Fruit fly (Drosophila melanogaster) whole organism, adult: Measurements from ENCODE around the gene Drsl3.

Experiments
- Clk ChIP-seq: fragments of 200-800 bp; sonication (Bioruptor generic); optimal IDR thresholded peaks from 2 replicates; lab custom pipeline; 2017; ENCODE audit warnings: missing biosample characterization, missing genetic modification characterization
- Crg-1 ChIP-seq: fragments of 200-800 bp; sonication (Bioruptor generic); optimal IDR thresholded peaks from 2 replicates; lab custom pipeline; 2016; ENCODE audit warnings: missing biosample characterization, missing genetic modification characterization
- Mnt ChIP-seq: fragments of 200-800 bp; sonication (Bioruptor generic); optimal IDR thresholded peaks from 2 replicates; lab custom pipeline; 2016; ENCODE audit warnings: missing biosample characterization, mild to moderate bottlenecking, missing genetic modification characterization
- cnc ChIP-seq, 2 experiments: fragments of >200 bp; optimal IDR thresholded peaks; 2 replicates each; lab custom pipeline; 2017
- kay ChIP-seq: fragments of 200-800 bp; sonication (Bioruptor generic); peaks from one replicate; lab custom pipeline; 2016; ENCODE audit warnings: missing biosample characterization, missing genetic modification characterization, borderline replicate concordance
- pad ChIP-seq: fragments of 200-800 bp; sonication (Bioruptor generic); optimal IDR thresholded peaks from 3 replicates; lab custom pipeline; 2017; ENCODE audit warnings: missing biosample characterization, missing genetic modification characterization, mild to moderate bottlenecking, moderate library complexity, missing genetic modification reagents

DNA sequence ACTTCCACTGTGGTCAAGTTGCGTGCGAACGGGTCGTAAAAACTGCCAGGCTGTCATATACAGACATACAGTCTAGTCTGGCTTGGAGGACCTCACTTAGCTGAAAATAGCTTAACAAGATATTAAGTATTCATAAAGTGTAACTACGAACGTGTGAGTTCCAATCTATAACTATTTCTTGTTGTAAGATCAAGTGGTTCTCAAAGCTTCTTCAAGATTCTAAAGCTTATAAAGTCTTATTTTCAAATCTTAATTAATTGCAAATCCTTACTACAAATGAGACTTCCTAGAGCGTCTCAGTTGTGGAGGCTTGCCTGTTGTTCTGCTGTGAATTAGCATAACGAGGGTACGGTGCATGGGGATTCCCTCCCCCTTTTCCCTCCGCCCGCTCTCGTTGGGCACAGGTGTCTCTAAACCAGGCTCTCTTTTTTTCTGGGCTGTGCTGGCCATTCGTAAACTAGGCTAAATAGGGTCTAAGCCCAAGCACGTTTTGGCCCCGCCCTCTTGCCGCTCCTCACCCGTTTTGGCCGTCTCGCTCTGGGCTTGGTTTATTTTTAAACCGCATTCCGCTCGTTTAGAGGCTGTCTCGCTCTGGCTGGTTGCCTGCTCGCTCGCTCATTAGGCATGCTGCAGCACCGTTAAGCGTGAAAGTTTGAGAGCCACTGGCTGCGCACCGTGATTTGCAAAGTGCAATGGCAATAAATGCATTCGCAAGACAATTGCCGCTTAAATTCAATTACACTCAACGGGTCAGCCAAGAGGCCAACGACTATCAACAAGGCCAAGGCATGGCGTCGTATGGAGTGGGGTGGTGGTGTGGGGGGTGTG, 23.4 kb downstream of the Drsl3 start:
- TF ChIP-seq Mnt (GFP tag; lab: Kevin White, UChicago) (peak; percentile 14), Crg-1 (GFP tag; lab: Kevin White, UChicago) (peak; percentile 17), pad (GFP tag; lab: Kevin White, UChicago) (no peak), cnc (optimal IDR thresholded peaks at IDR 0.05; lab: Kevin White, UChicago) (no peak), Clk (GFP tag; lab: Kevin White, UChicago) (no peak), kay (peak; percentile 10)
